Fruit fly (Drosophila melanogaster) whole organism, wandering third instar larva: ENCODE results near the gene Not10.

Source experiments
- GATAd ChIP-seq: sonication (Bioruptor generic); optimal IDR thresholded peaks from 2 replicates; lab custom pipeline; 2016; ENCODE audit warnings: missing biosample characterization, missing genetic modification characterization
- HLH106 ChIP-seq: fragments of 200-800 bp; optimal IDR thresholded peaks from 3 replicates; lab custom pipeline; 2019; ENCODE audit warnings: missing biosample characterization, mild to moderate bottlenecking, missing genetic modification characterization, moderate library complexity
- Hnf4 ChIP-seq: fragments of 200-800 bp; sonication (Bioruptor generic); optimal IDR thresholded peaks from 2 replicates; lab custom pipeline; 2016; ENCODE audit warnings: missing biosample characterization, mild to moderate bottlenecking, missing genetic modification characterization
- brk ChIP-seq: fragments of 200-800 bp; sonication (Bioruptor generic); optimal IDR thresholded peaks from 2 replicates; lab custom pipeline; 2016; ENCODE audit warnings: missing biosample characterization, mild to moderate bottlenecking, missing genetic modification characterization
- jim ChIP-seq: fragments of 175-275, 200-325 bp; sonication (Bioruptor generic); optimal IDR thresholded peaks from 2 replicates; lab custom pipeline; 2016; ENCODE audit warnings: missing biosample characterization, mild to moderate bottlenecking, missing genetic modification characterization
- pan ChIP-seq: fragments of >200 bp; optimal IDR thresholded peaks from 2 replicates; lab custom pipeline; 2017
- psq ChIP-seq: fragments of 200-800 bp; sonication (Bioruptor generic); optimal IDR thresholded peaks from 3 replicates; lab custom pipeline; 2017; ENCODE audit warnings: missing biosample characterization, mild to moderate bottlenecking, missing genetic modification characterization, moderate library complexity
- usp ChIP-seq: fragments of >200 bp; optimal IDR thresholded peaks from 2 replicates; lab custom pipeline; 2017; ENCODE audit warnings: missing biosample characterization, missing genetic modification characterization

dm6 chr3R:12627691-12628148 lies 2.7 kb upstream of the Not10 start, which contains the start of the genes Vha55 and Snx3:
- TF ChIP-seq jim (GFP tag; lab: Kevin White, UChicago) (peak; percentile 53), pan (no peak), brk (GFP tag; lab: Kevin White, UChicago) (no peak), usp (GFP tag; lab: Kevin White, UChicago) (no peak), psq (no peak), HLH106 (tag; lab: Kevin White, UChicago) (peak; percentile 73), GATAd (GFP tag; lab: Kevin White, UChicago) (no peak), Hnf4 (peak; percentile 87)
